Worm (Caenorhabditis elegans) whole organism, late embryonic: ENCODE results near the gene F26G1.10.

ENCODE experiments used
- F13H6.1 ChIP-seq: sonication (generic microtip); optimal IDR thresholded peaks from 2 replicates; lab custom pipeline; 2016; ENCODE audit warnings: missing genetic modification characterization, missing compliant biosample characterization
- K09A11.1 ChIP-seq: sonication (generic microtip); optimal IDR thresholded peaks from 2 replicates; lab custom pipeline; 2017; ENCODE audit warnings: antibody characterized with exemption, mild to moderate bottlenecking, missing genetic modification characterization, missing compliant biosample characterization; ENCODE audit not compliant: insufficient read depth
- ahr-1 ChIP-seq: sonication (generic microtip); optimal IDR thresholded peaks from 2 replicates; lab custom pipeline; 2016; ENCODE audit warnings: missing genetic modification characterization, missing compliant biosample characterization
- ama-1 ChIP-seq: fragments of 150-350 bp; optimal IDR thresholded peaks from 2 replicates; lab custom pipeline; 2014
- ceh-14 ChIP-seq: sonication (generic microtip); optimal IDR thresholded peaks from 2 replicates; lab custom pipeline; 2016; ENCODE audit warnings: missing genotype, missing genetic modification characterization, missing compliant biosample characterization
- ceh-18 ChIP-seq: sonication (generic microtip); optimal IDR thresholded peaks from 2 replicates; lab custom pipeline; 2016; ENCODE audit warnings: missing genetic modification characterization, missing compliant biosample characterization
- ceh-22 ChIP-seq: sonication (generic microtip); optimal IDR thresholded peaks from 2 replicates; lab custom pipeline; 2017; ENCODE audit warnings: missing biosample characterization, missing genetic modification characterization
- ceh-31 ChIP-seq: sonication (generic microtip); optimal IDR thresholded peaks from 2 replicates; lab custom pipeline; 2016; ENCODE audit warnings: missing genetic modification characterization, missing compliant biosample characterization
- ceh-34 ChIP-seq: sonication (generic microtip); optimal IDR thresholded peaks from 2 replicates; lab custom pipeline; 2016; ENCODE audit warnings: mild to moderate bottlenecking, missing genetic modification characterization, missing compliant biosample characterization
- ceh-45 ChIP-seq: fragments of 200-800 bp; sonication (Bioruptor generic); IDR thresholded peaks from 2 replicates; pipeline ENCODE4 v1.3.6; 2022; ENCODE audit warnings: missing genetic modification reagents, missing genetic modification characterization, missing compliant biosample characterization
- ceh-6 ChIP-seq: fragments of 200-800 bp; sonication (Bioruptor generic); optimal IDR thresholded peaks from 2 replicates; lab custom pipeline; 2018; ENCODE audit warnings: mild to moderate bottlenecking, missing genetic modification characterization, missing compliant biosample characterization
- che-1 ChIP-seq: sonication (generic microtip); optimal IDR thresholded peaks from 2 replicates; lab custom pipeline; 2016; ENCODE audit warnings: mild to moderate bottlenecking, missing genetic modification characterization, missing compliant biosample characterization
- dmd-4 ChIP-seq: sonication (generic microtip); optimal IDR thresholded peaks from 2 replicates; lab custom pipeline; 2016; ENCODE audit warnings: borderline replicate concordance, missing genetic modification characterization, missing compliant biosample characterization
- dve-1 ChIP-seq: sonication (generic microtip); optimal IDR thresholded peaks from 2 replicates; lab custom pipeline; 2017; ENCODE audit warnings: antibody characterized with exemption, mild to moderate bottlenecking, missing genetic modification characterization, missing compliant biosample characterization
- elt-4 ChIP-seq: sonication (generic microtip); optimal IDR thresholded peaks from 2 replicates; lab custom pipeline; 2016; ENCODE audit warnings: missing genetic modification characterization, missing compliant biosample characterization
- ets-4 ChIP-seq: sonication (generic microtip); optimal IDR thresholded peaks from 2 replicates; lab custom pipeline; 2016; ENCODE audit warnings: missing genetic modification characterization, missing compliant biosample characterization
- hlh-13 ChIP-seq: fragments of 200-800 bp; sonication (Bioruptor generic); optimal IDR thresholded peaks from 2 replicates; lab custom pipeline; 2018; ENCODE audit warnings: mild to moderate bottlenecking, missing genetic modification characterization, missing compliant biosample characterization
- hlh-15 ChIP-seq: sonication (generic microtip); optimal IDR thresholded peaks from 2 replicates; lab custom pipeline; 2016; ENCODE audit warnings: missing genetic modification characterization, missing compliant biosample characterization
- hlh-30 ChIP-seq: sonication (generic microtip); optimal IDR thresholded peaks from 2 replicates; lab custom pipeline; 2017; ENCODE audit warnings: antibody characterized with exemption, missing genetic modification characterization, missing compliant biosample characterization; ENCODE audit not compliant: insufficient read depth
- hlh-6 ChIP-seq: sonication (generic microtip); optimal IDR thresholded peaks from 2 replicates; lab custom pipeline; 2016; ENCODE audit warnings: missing genotype, missing genetic modification characterization, missing compliant biosample characterization
- hlh-8 ChIP-seq: sonication (generic microtip); optimal IDR thresholded peaks from 2 replicates; lab custom pipeline; 2016; ENCODE audit warnings: missing genotype, missing genetic modification characterization, missing compliant biosample characterization
- lim-6 ChIP-seq: sonication (generic microtip); optimal IDR thresholded peaks from 2 replicates; lab custom pipeline; 2016; ENCODE audit warnings: missing genetic modification characterization, missing compliant biosample characterization
- lin-11 ChIP-seq: fragments of 200-800 bp; sonication (Bioruptor generic); optimal IDR thresholded peaks from 2 replicates; lab custom pipeline; 2018; ENCODE audit warnings: mild to moderate bottlenecking, missing genetic modification characterization, missing compliant biosample characterization
- madf-2 ChIP-seq: sonication (generic microtip); optimal IDR thresholded peaks from 2 replicates; lab custom pipeline; 2017; ENCODE audit warnings: missing genetic modification characterization, missing compliant biosample characterization
- nhr-11 ChIP-seq: fragments of 150-350 bp; optimal IDR thresholded peaks from 2 replicates; lab custom pipeline; 2014; ENCODE audit warnings: missing biosample characterization, missing genetic modification characterization
- npax-4 ChIP-seq: sonication (generic microtip); optimal IDR thresholded peaks from 2 replicates; lab custom pipeline; 2016; ENCODE audit warnings: missing genetic modification characterization, missing compliant biosample characterization
- odd-2 ChIP-seq: sonication (generic microtip); optimal IDR thresholded peaks from 2 replicates; lab custom pipeline; 2017; ENCODE audit warnings: antibody characterized with exemption, mild to moderate bottlenecking, missing genetic modification characterization, missing compliant biosample characterization
- pax-1 ChIP-seq: fragments of 150-350 bp; optimal IDR thresholded peaks from 2 replicates; lab custom pipeline; 2014; ENCODE audit warnings: missing biosample characterization, missing genetic modification characterization
- pha-2 ChIP-seq: sonication (generic microtip); optimal IDR thresholded peaks from 2 replicates; lab custom pipeline; 2017; ENCODE audit warnings: mild to moderate bottlenecking, missing genetic modification characterization, missing compliant biosample characterization
- pha-4 ChIP-seq: fragments of 150-350 bp; optimal IDR thresholded peaks from 2 replicates; lab custom pipeline; 2018; ENCODE audit warnings: missing biosample characterization, missing genetic modification reagents, missing genetic modification characterization
- pros-1 ChIP-seq: fragments of 150-350 bp; optimal IDR thresholded peaks from 2 replicates; lab custom pipeline; 2014; ENCODE audit warnings: missing biosample characterization, missing genetic modification reagents, missing genetic modification characterization
- ref-2 ChIP-seq: sonication (generic microtip); optimal IDR thresholded peaks from 2 replicates; lab custom pipeline; 2016; ENCODE audit warnings: missing genetic modification characterization, missing compliant biosample characterization
- sox-2 ChIP-seq: fragments of 200-800 bp; sonication (Bioruptor generic); IDR thresholded peaks from 2 replicates; pipeline ENCODE4 v1.3.6; 2022; ENCODE audit warnings: missing genetic modification reagents, missing genetic modification characterization, missing compliant biosample characterization
- sox-4 ChIP-seq: sonication (generic microtip); optimal IDR thresholded peaks from 2 replicates; lab custom pipeline; 2017; ENCODE audit warnings: mild to moderate bottlenecking, missing genetic modification characterization, inconsistent platforms, missing compliant biosample characterization
- tbx-7 ChIP-seq: sonication (generic microtip); optimal IDR thresholded peaks from 2 replicates; lab custom pipeline; 2016; ENCODE audit warnings: missing genotype, missing genetic modification characterization, missing compliant biosample characterization
- unc-3 ChIP-seq, 2 experiments: fragments of 200-800 bp in 1 of 2; sonication (Bioruptor generic) in 1 of 2; sonication (generic microtip) in 1 of 2; conservative IDR thresholded peaks in 1 of 2; optimal IDR thresholded peaks in 1 of 2; 2 replicates each; pipeline versions ENCODE4 v1.3.6 to Lab custom; 2016 to 2022; ENCODE audit warnings: missing compliant biosample characterization in 2 of 2, missing genetic modification characterization in 2 of 2, missing genetic modification reagents in 1 of 2
- unc-55 ChIP-seq: sonication (generic microtip); optimal IDR thresholded peaks from 2 replicates; lab custom pipeline; 2017; ENCODE audit warnings: missing biosample characterization, missing genetic modification reagents, missing genetic modification characterization
- unc-86 ChIP-seq: sonication (generic microtip); optimal IDR thresholded peaks from 2 replicates; lab custom pipeline; 2016; ENCODE audit warnings: missing genetic modification characterization, missing compliant biosample characterization
- ztf-16 ChIP-seq: sonication (generic microtip); optimal IDR thresholded peaks from 2 replicates; lab custom pipeline; 2017; ENCODE audit warnings: missing genetic modification characterization, missing compliant biosample characterization

Gene F26G1.10

ce11 chrII:4752257-4752728, 21.9 kb upstream of the F26G1.10 start, which contains the start of gene F41C3.1:
Gene F41C3.1 (plus strand): TSS chrII:4752307.
- TF ChIP-seq hlh-6 (tag; lab: Kevin White, UChicago) (no peak), ets-4 (tag; lab: Kevin White, UChicago) (no peak), pha-2 (no peak), pax-1 (tag; lab: Kevin White, UChicago) (no peak), tbx-7 (no peak), madf-2 (tag; lab: Kevin White, UChicago) (no peak), nhr-11 (tag; lab: Kevin White, UChicago) (no peak), npax-4 (tag; lab: Kevin White, UChicago) (no peak), ahr-1 (tag; lab: Kevin White, UChicago) (no peak), unc-86 (tag; lab: Kevin White, UChicago) (no peak), unc-55 (GFP tag; lab: Kevin White, UChicago) (no peak), ama-1 (no peak), F13H6.1 (tag; lab: Kevin White, UChicago) (no peak), elt-4 (tag; lab: Kevin White, UChicago) (no peak), ztf-16 (no peak), ceh-6 (GFP tag; lab: Kevin White, UChicago) (no peak), ceh-14 (tag; lab: Kevin White, UChicago) (no peak)
- TF ChIP-seq, all 69 proteins: peak for 0

ce11 chrII:4753133-4753532, 21.0 kb upstream of the F26G1.10 start, which contains the start of gene C27D9.1:
Gene C27D9.1 (plus strand): TSS chrII:4753413.
- TF ChIP-seq lin-11 (tag; lab: Kevin White, UChicago), result no peak
- TF ChIP-seq hlh-30 (tag; lab: Kevin White, UChicago), result no peak
- TF ChIP-seq ceh-45 (GFP tag; lab: Robert Waterston, UW), result no peak
- TF ChIP-seq odd-2, result no peak
- no peak for TF ChIP-seq dve-1 (tag; lab: Kevin White, UChicago)
- no peak for TF ChIP-seq pha-4 (tag; lab: Kevin White, UChicago)
- TF ChIP-seq ztf-16, result no peak
- no peak for TF ChIP-seq pax-1 (tag; lab: Kevin White, UChicago)
- no peak for TF ChIP-seq hlh-8 (tag; lab: Kevin White, UChicago)
- TF ChIP-seq unc-55 (GFP tag; lab: Kevin White, UChicago), result no peak
- no peak for TF ChIP-seq pros-1 (tag; lab: Kevin White, UChicago)
- no peak for TF ChIP-seq ceh-34
- no peak for TF ChIP-seq sox-4
- no peak for TF ChIP-seq sox-2 (GFP tag; lab: Robert Waterston, UW)
- TF ChIP-seq K09A11.1 (tag; lab: Kevin White, UChicago), result no peak
- TF ChIP-seq ceh-14 (tag; lab: Kevin White, UChicago), result no peak
- TF ChIP-seq, all 69 proteins: peak for 0

DNA sequence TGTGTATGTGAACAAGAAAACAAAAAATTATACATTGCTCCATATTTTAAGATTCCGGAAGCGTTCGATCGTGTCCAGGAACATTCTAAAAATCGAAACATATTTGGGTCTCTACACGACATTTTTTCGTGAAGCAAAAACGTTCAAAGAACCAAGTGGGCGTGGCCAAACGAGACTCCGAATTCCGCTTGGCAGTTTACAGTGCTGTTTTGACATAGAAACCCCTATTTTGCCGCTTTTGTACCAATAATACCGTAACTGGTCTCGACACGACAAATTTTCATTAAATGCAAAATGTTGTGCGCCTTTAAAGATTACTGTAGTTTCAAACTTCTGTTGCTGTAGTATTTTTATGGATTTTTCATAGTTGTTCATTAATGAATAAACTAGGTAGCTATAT, 18.5 kb upstream of the F26G1.10 start:
- TF ChIP-seq unc-3 (GFP tag; conservative IDR thresholded peaks at IDR 0.05; lab: Robert Waterston, UW) (no peak), unc-3 (tag; optimal IDR thresholded peaks at IDR 0.05; lab: Kevin White, UChicago) (no peak), lim-6 (no peak), hlh-13 (no peak), F13H6.1 (tag; lab: Kevin White, UChicago) (no peak), hlh-15 (no peak), tbx-7 (no peak), dmd-4 (tag; lab: Kevin White, UChicago) (no peak), hlh-6 (tag; lab: Kevin White, UChicago) (no peak)

ce11 chrII:4756751-4757150, 17.4 kb upstream of the F26G1.10 start, which contains the start of gene C27D9.2:
Gene C27D9.2 (minus strand): TSS chrII:4756851.
- TF ChIP-seq unc-55 (GFP tag; lab: Kevin White, UChicago), result no peak
- TF ChIP-seq, all 69 proteins: peak for 0

ce11 chrII:4758462-4758861, 15.7 kb upstream of the F26G1.10 start, which contains the start of gene F26G1.3:
Gene F26G1.3 (plus strand): TSS chrII:4758762.
- TF ChIP-seq che-1 (tag; lab: Kevin White, UChicago) (no peak), ceh-22 (no peak), ceh-18 (tag; lab: Kevin White, UChicago) (no peak), ref-2 (no peak), hlh-13 (no peak), ceh-31 (tag; lab: Kevin White, UChicago) (no peak)
- TF ChIP-seq, all 69 proteins: peak for 0
